Fruit fly (Drosophila melanogaster): ENCODE measurements around the gene Reck.
A peak's percentile ranks its signal among the peaks of the same experiment; 100 is the strongest.

The Reck gene

dm6 chr3L:15007271-15007948 lies 6.5 kb downstream of the Reck start (continued):
- TF ChIP-seq eg (GFP tag; IDR thresholded peaks at IDR 0.05), result 0 out of 3 replicates have a peak, but pooled peaks have one; percentile 30
- no peak for TF ChIP-seq CG9139 (GFP tag; optimal IDR thresholded peaks at IDR 0.05)
- no peak for TF ChIP-seq topi (GFP tag; optimal IDR thresholded peaks at IDR 0.05)
- TF ChIP-seq svp (GFP tag), result peak; percentile 69
- peak; percentile 21 for TF ChIP-seq CG3032 (tag; optimal IDR thresholded peaks at IDR 0.05)

- TF ChIP-seq CG34406 (GFP tag; optimal IDR thresholded peaks at IDR 0.05) (peak; percentile 67), CG9139 (GFP tag; optimal IDR thresholded peaks at IDR 0.05) (peak; percentile 12), CG31627 (GFP tag; optimal IDR thresholded peaks at IDR 0.05) (peak; percentile 59), Met (GFP tag; optimal IDR thresholded peaks at IDR 0.05) (peak; percentile 68), spab (GFP tag; optimal IDR thresholded peaks at IDR 0.05) (peak; percentile 56), Hr38 (GFP tag; optimal IDR thresholded peaks at IDR 0.05) (no peak), Lpt (GFP tag; optimal IDR thresholded peaks at IDR 0.05) (peak; percentile 74), vri (GFP tag; optimal IDR thresholded peaks at IDR 0.05) (peak; percentile 12), pdm3 (GFP tag; optimal IDR thresholded peaks at IDR 0.05) (peak; percentile 87), CG6854 (GFP tag; optimal IDR thresholded peaks at IDR 0.05) (no peak), CG4318 (GFP tag; optimal IDR thresholded peaks at IDR 0.05) (peak; percentile 63), CG6163 (GFP tag; IDR thresholded peaks at IDR 0.05) (peak; percentile 91), CG8319 (GFP tag; optimal IDR thresholded peaks at IDR 0.05) (peak; percentile 53), dac (GFP tag; optimal IDR thresholded peaks at IDR 0.05) (peak; percentile 69), Eip75B (GFP tag; optimal IDR thresholded peaks at IDR 0.05) (peak; percentile 88), CG8632 (GFP tag; optimal IDR thresholded peaks at IDR 0.05) (peak; percentile 77), CG1621 (tag; optimal IDR thresholded peaks at IDR 0.05) (peak; percentile 65), CG6808 (GFP tag; optimal IDR thresholded peaks at IDR 0.05) (peak; percentile 59), CG7368 (GFP tag; optimal IDR thresholded peaks at IDR 0.05) (peak; percentile 76), CG11762 (GFP tag; optimal IDR thresholded peaks at IDR 0.05; ENCODE audit: insufficient read depth) (peak; percentile 77), salr (GFP tag; optimal IDR thresholded peaks at IDR 0.05) (peak; percentile 50 to 65), CG11902 (GFP tag; optimal IDR thresholded peaks at IDR 0.05) (peak; percentile 49), Hr39 (GFP tag; optimal IDR thresholded peaks at IDR 0.05) (peak; percentile 62), Hr4 (GFP tag; optimal IDR thresholded peaks at IDR 0.05) (peak; percentile 91), lz (GFP tag; optimal IDR thresholded peaks at IDR 0.05) (peak; percentile 79), CG3919 (GFP tag; optimal IDR thresholded peaks at IDR 0.05) (peak; percentile 86), eg (GFP tag; IDR thresholded peaks at IDR 0.05) (peak; percentile 96), dsx (GFP tag; optimal IDR thresholded peaks at IDR 0.05; ENCODE audit: poor library complexity, severe bottlenecking) (peak; percentile 76), achi (GFP tag; optimal IDR thresholded peaks at IDR 0.05) (peak; percentile 83), Gug (GFP tag; IDR thresholded peaks at IDR 0.05) (peak; percentile 86), fkh (GFP tag; optimal IDR thresholded peaks at IDR 0.05) (no peak), CG10631 (GFP tag; optimal IDR thresholded peaks at IDR 0.05) (peak; percentile 87), cyc (GFP tag; optimal IDR thresholded peaks at IDR 0.05) (peak; percentile 45), CG3032 (tag; optimal IDR thresholded peaks at IDR 0.05) (peak; percentile 77), esn (GFP tag; optimal IDR thresholded peaks at IDR 0.05) (peak; percentile 82), Sox14 (GFP tag; optimal IDR thresholded peaks at IDR 0.05) (peak; percentile 77), CG11294 (GFP tag; IDR thresholded peaks at IDR 0.05) (peak; percentile 80), fd59A (GFP tag; optimal IDR thresholded peaks at IDR 0.05) (peak; percentile 54), OdsH (GFP tag; optimal IDR thresholded peaks at IDR 0.05) (peak; percentile 80), topi (GFP tag; optimal IDR thresholded peaks at IDR 0.05) (peak; percentile 72), CG16779 (tag; optimal IDR thresholded peaks at IDR 0.05) (peak; percentile 55), CG15336 (GFP tag; IDR thresholded peaks at IDR 0.05) (peak; percentile 97), acj6 (GFP tag; optimal IDR thresholded peaks at IDR 0.05) (peak; percentile 80), svp (GFP tag) (peak; percentile 83), ss (GFP tag; optimal IDR thresholded peaks at IDR 0.05) (peak; percentile 30 to 64), Sox102F (GFP tag; optimal IDR thresholded peaks at IDR 0.05) (peak; percentile 77), Smox (GFP tag; optimal IDR thresholded peaks at IDR 0.05) (peak; percentile 69), CG6276 (GFP tag; optimal IDR thresholded peaks at IDR 0.05) (peak; percentile 82)
These were observed 7.0 kb downstream of the Reck start for dm6 chr3L:15006825-15007224.

All from whole organism, prepupa.